Fruit fly (Drosophila melanogaster) whole organism, embryonic: Measurements from ENCODE around the gene net.

ENCODE experiments used
- CG6765 ChIP-seq: fragments of 200-800 bp; sonication (Bioruptor generic); optimal IDR thresholded peaks from 3 replicates; lab custom pipeline; 2017; ENCODE audit warnings: missing biosample characterization, mild to moderate bottlenecking, missing genetic modification characterization
- insv ChIP-seq, 2 experiments: fragments of 200-800 bp; sonication (Bioruptor generic); optimal IDR thresholded peaks; 3 replicates each; lab custom pipeline; 2016 to 2018; ENCODE audit warnings: missing biosample characterization in 2 of 2, missing genetic modification characterization in 2 of 2
- sim ChIP-seq: fragments of 200-800 bp; sonication (Bioruptor generic); IDR thresholded peaks from 2 replicates; pipeline ENCODE4 v1.3.6; 2022; ENCODE audit warnings: missing biosample characterization, missing genetic modification characterization

DNA sequence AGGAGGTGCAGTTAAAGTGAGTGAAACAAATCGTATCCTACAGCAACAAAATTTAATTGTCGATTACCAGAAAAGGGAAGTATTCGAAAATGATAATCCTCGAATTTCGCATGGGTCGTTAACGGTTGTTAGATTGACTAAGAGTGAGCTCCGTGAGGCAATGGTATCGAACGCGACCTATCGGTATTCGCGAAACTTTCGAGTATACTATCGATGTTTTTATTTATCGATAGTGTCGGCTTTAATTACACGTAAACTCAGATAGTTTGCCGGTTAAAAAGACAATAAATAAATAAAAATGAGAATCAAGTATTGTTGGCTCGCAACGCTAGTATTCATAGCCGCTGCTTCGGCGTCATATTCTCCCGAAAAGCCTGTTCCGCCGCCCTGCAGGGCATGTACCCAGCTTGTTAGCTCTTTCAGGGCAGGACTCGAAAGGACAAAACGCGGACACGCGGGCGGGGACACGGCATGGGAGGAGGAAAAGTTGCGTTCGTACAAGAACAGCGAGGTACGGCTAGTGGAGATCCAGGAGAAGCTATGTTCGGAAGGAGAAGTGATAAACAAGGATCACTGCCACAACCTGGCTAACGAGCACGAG lies 15.1 kb upstream of the net start, which contains the start of gene Creld:
- no peak for TF ChIP-seq sim (GFP tag; lab: Robert Waterston, UW)
- no peak for TF ChIP-seq CG6765
- no peak for TF ChIP-seq insv (GFP tag; optimal IDR thresholded peaks at IDR 0.05; lab: Kevin White, UChicago)
